Fruit fly (Drosophila melanogaster): ENCODE measurements around the gene CG9119.

Gene CG9119

DNA sequence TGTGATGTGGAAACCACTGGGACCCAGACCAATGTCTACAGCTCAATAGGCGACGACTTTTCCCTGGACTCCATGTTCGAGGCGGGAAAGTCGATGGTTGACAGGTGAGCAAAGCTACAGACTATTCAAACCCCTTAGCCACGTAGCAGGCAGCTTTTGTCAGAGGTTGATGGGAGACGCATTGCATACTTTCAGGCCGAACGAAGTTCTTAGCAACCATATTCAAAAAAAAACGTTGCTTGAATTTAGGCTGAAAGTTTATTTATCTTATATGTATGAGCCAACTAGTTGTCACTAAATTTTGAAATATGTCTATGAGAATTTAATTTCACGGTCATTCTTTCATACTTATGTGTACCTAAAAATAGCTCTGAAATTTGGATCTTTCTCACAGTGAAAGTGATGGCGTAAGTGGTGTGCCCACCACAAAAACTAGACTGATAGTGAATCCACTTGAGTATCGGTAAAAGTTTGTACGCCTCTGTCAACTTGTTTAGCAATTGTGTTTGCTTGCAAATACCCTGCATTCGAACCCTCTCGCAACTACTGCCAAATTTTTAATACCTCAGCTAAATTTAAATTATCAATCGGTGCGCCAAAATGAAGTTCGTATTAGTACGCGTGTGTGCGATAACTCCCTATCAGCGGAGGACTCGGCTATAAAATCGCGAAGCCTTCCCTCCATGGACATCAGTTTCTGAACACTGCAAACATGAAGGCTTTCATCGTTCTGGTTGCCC is 2.3 kb upstream of the CG9119 start, which contains the start of gene LysB (continued):
- TF ChIP-seq Fer3 (tag; optimal IDR thresholded peaks at IDR 0.05) = no peak
- TF ChIP-seq YL-1 (GFP tag; optimal IDR thresholded peaks at IDR 0.05) = no peak
- no peak for TF ChIP-seq run (tag; optimal IDR thresholded peaks at IDR 0.05)
- no peak for TF ChIP-seq Scr (GFP tag; IDR thresholded peaks at IDR 0.05; ENCODE audit: partially characterized antibody)
- peak; percentile 37 for TF ChIP-seq Lhr (GFP tag; optimal IDR thresholded peaks at IDR 0.05)
- no peak for TF ChIP-seq dm (GFP tag; optimal IDR thresholded peaks at IDR 0.05)
- TF ChIP-seq en (GFP tag; optimal IDR thresholded peaks at IDR 0.05) = no peak
- peak; percentile 79 for TF ChIP-seq HmgD (GFP tag; optimal IDR thresholded peaks at IDR 0.05)
- TF ChIP-seq Dref (GFP tag; IDR thresholded peaks at IDR 0.05) = no peak
- peak; percentile 99 for TF ChIP-seq CG18011 (GFP tag; optimal IDR thresholded peaks at IDR 0.05)
- TF ChIP-seq CG7963 (GFP tag; IDR thresholded peaks at IDR 0.05; ENCODE audit: partially characterized antibody) = no peak
- TF ChIP-seq corto (GFP tag; optimal IDR thresholded peaks at IDR 0.05) = no peak
- no peak for TF ChIP-seq az2 (GFP tag; optimal IDR thresholded peaks at IDR 0.05)
- TF ChIP-seq lov (optimal IDR thresholded peaks at IDR 0.05) = no peak
- TF ChIP-seq lov (GFP tag; IDR thresholded peaks at IDR 0.05) = no peak
- TF ChIP-seq Fer2 (tag; optimal IDR thresholded peaks at IDR 0.05) = no peak
- no peak for TF ChIP-seq CG14441 (GFP tag; IDR thresholded peaks at IDR 0.05)
- TF ChIP-seq Dad (GFP tag; optimal IDR thresholded peaks at IDR 0.05) = no peak
- TF ChIP-seq CG10543 (GFP tag; optimal IDR thresholded peaks at IDR 0.05) = no peak
- no peak for TF ChIP-seq CG4328 (GFP tag; optimal IDR thresholded peaks at IDR 0.05)
- no peak for TF ChIP-seq CG1792 (GFP tag; optimal IDR thresholded peaks at IDR 0.05)
- TF ChIP-seq CG10431 (GFP tag; optimal IDR thresholded peaks at IDR 0.05) = no peak
- TF ChIP-seq Kr (GFP tag; optimal IDR thresholded peaks at IDR 0.05) = no peak
- peak in 1 of 2 experiments; percentile 30 for TF ChIP-seq Pdp1 (GFP tag; optimal IDR thresholded peaks at IDR 0.05)
- TF ChIP-seq wdn (GFP tag; IDR thresholded peaks at IDR 0.05) = 0 out of 2 replicates have a peak, but pooled peaks have one; percentile 39
- TF ChIP-seq Vsx1 (GFP tag; optimal IDR thresholded peaks at IDR 0.05) = no peak
- no peak for TF ChIP-seq al (GFP tag; IDR thresholded peaks at IDR 0.05)
- TF ChIP-seq lola (GFP tag; optimal IDR thresholded peaks at IDR 0.05) = peak in 1 of 3 experiments; percentile 34
- peak; percentile 13 for TF ChIP-seq CTCF (GFP tag; optimal IDR thresholded peaks at IDR 0.05)
- TF ChIP-seq sisA (GFP tag; IDR thresholded peaks at IDR 0.05) = no peak
- TF ChIP-seq CG17361 (GFP tag; IDR thresholded peaks at IDR 0.05) = 0 out of 3 replicates have a peak, but pooled peaks have one; percentile 16
- no peak for TF ChIP-seq Dbx (GFP tag; IDR thresholded peaks at IDR 0.05)
- no peak for TF ChIP-seq CG4424 (GFP tag; optimal IDR thresholded peaks at IDR 0.05)
- no peak for TF ChIP-seq sima (GFP tag; optimal IDR thresholded peaks at IDR 0.05)
- no peak for TF ChIP-seq CG12104 (GFP tag; optimal IDR thresholded peaks at IDR 0.05)
- TF ChIP-seq cato (GFP tag; optimal IDR thresholded peaks at IDR 0.05; ENCODE audit: borderline replicate concordance) = no peak
- TF ChIP-seq stwl (tag; optimal IDR thresholded peaks at IDR 0.05) = peak; percentile 66
- no peak for TF ChIP-seq crol (GFP tag; IDR thresholded peaks at IDR 0.05)
- no peak for TF ChIP-seq CG18619 (GFP tag; optimal IDR thresholded peaks at IDR 0.05)
- TF ChIP-seq CG9797 (GFP tag; optimal IDR thresholded peaks at IDR 0.05) = no peak
- TF ChIP-seq sd (tag; optimal IDR thresholded peaks at IDR 0.05) = peak; percentile 30
- 0 out of 2 replicates have a peak, but pooled peaks have one; percentile 30 for TF ChIP-seq vvl (GFP tag; IDR thresholded peaks at IDR 0.05)
- TF ChIP-seq CG7556 (GFP tag; optimal IDR thresholded peaks at IDR 0.05) = no peak
- TF ChIP-seq CG15073 (GFP tag; optimal IDR thresholded peaks at IDR 0.05) = no peak
- no peak for TF ChIP-seq Hmx (GFP tag; optimal IDR thresholded peaks at IDR 0.05)
- no peak for TF ChIP-seq ewg (GFP tag; optimal IDR thresholded peaks at IDR 0.05)
- peak; percentile 6 for TF ChIP-seq nmo (GFP tag; optimal IDR thresholded peaks at IDR 0.05)
- no peak for TF ChIP-seq eyg (GFP tag; optimal IDR thresholded peaks at IDR 0.05)
- peak; percentile 15 for TF ChIP-seq CG1603 (tag; optimal IDR thresholded peaks at IDR 0.05)
- no peak for TF ChIP-seq CG7271 (tag; optimal IDR thresholded peaks at IDR 0.05)
